Fruit fly (Drosophila melanogaster) whole organism, embryonic: ENCODE results near the gene CG6481.

Source experiments
- Abd-B ChIP-seq: fragments of 200-800 bp; sonication (Bioruptor generic); optimal IDR thresholded peaks from 2 replicates; lab custom pipeline; 2018; ENCODE audit warnings: missing biosample characterization, mild to moderate bottlenecking, missing genetic modification characterization, moderate library complexity
- Atf6 ChIP-seq: fragments of 200-800 bp; sonication (Bioruptor generic); IDR thresholded peaks from 2 replicates; pipeline ENCODE4 v1.3.6; 2022; ENCODE audit warnings: missing biosample characterization, missing genetic modification characterization
- C15 ChIP-seq: fragments of 200-800 bp; sonication (Bioruptor generic); IDR thresholded peaks from 3 replicates; pipeline ENCODE4 v1.3.6; 2022; ENCODE audit warnings: missing biosample characterization, missing genetic modification characterization
- CG10366 ChIP-seq: fragments of 200-800 bp; sonication (Bioruptor generic); IDR thresholded peaks from 2 replicates; pipeline ENCODE4 v1.3.6; 2022; ENCODE audit warnings: missing biosample characterization, missing genetic modification characterization
- CG12104 ChIP-seq: fragments of 200-800 bp; sonication (Bioruptor generic); optimal IDR thresholded peaks from 3 replicates; lab custom pipeline; 2016; ENCODE audit warnings: missing biosample characterization, missing genetic modification characterization
- CG12391 ChIP-seq: fragments of 200-800 bp; sonication (Bioruptor generic); optimal IDR thresholded peaks from 3 replicates; lab custom pipeline; 2018; ENCODE audit warnings: missing biosample characterization, mild to moderate bottlenecking, missing genetic modification characterization, moderate library complexity
- CG12942 ChIP-seq: fragments of 200-800 bp; sonication (Bioruptor generic); optimal IDR thresholded peaks from 3 replicates; lab custom pipeline; 2016; ENCODE audit warnings: missing biosample characterization, missing genetic modification characterization
- CG13287 ChIP-seq: fragments of 200-800 bp; sonication (Bioruptor generic); IDR thresholded peaks from 2 replicates; pipeline ENCODE4 v1.3.6; 2022; ENCODE audit warnings: missing biosample characterization, missing genetic modification characterization; ENCODE audit not compliant: partially characterized antibody
- CG13424 ChIP-seq: fragments of 200-800 bp; sonication (Bioruptor generic); optimal IDR thresholded peaks from 2 replicates; lab custom pipeline; 2019; ENCODE audit warnings: missing biosample characterization, mild to moderate bottlenecking, missing genetic modification characterization, moderate library complexity
- CG14014 ChIP-seq: fragments of 200-800 bp; sonication (Bioruptor generic); IDR thresholded peaks from 2 replicates; pipeline ENCODE4 v1.3.6; 2022; ENCODE audit warnings: missing biosample characterization, missing genetic modification characterization
- CG15269 ChIP-seq: fragments of 200-800 bp; sonication (Bioruptor generic); optimal IDR thresholded peaks from 2 replicates; lab custom pipeline; 2018; ENCODE audit warnings: missing biosample characterization, mild to moderate bottlenecking, missing genetic modification characterization, moderate library complexity
- CG15514 ChIP-seq: fragments of 200-800 bp; sonication (Bioruptor generic); optimal IDR thresholded peaks from 3 replicates; lab custom pipeline; 2017; ENCODE audit warnings: missing biosample characterization, missing genetic modification characterization, mild to moderate bottlenecking, moderate library complexity, missing genetic modification reagents
- CG1602 ChIP-seq: fragments of 200-800 bp; sonication (Bioruptor generic); optimal IDR thresholded peaks from 3 replicates; lab custom pipeline; 2016; ENCODE audit warnings: missing biosample characterization, missing genetic modification characterization
- CG17912 ChIP-seq: fragments of 200-800 bp; sonication (Bioruptor generic); optimal IDR thresholded peaks from 2 replicates; lab custom pipeline; 2018; ENCODE audit warnings: missing biosample characterization, mild to moderate bottlenecking, missing genetic modification characterization
- CG2678 ChIP-seq: fragments of 200-800 bp; sonication (Bioruptor generic); optimal IDR thresholded peaks from 3 replicates; lab custom pipeline; 2019; ENCODE audit warnings: missing biosample characterization, mild to moderate bottlenecking, missing genetic modification characterization, moderate library complexity
- CG2889 ChIP-seq: fragments of 200-800 bp; sonication (Bioruptor generic); IDR thresholded peaks from 3 replicates; pipeline ENCODE4 v1.3.6; 2022; ENCODE audit warnings: missing biosample characterization, missing genetic modification characterization
- CG31388 ChIP-seq: fragments of 200-800 bp; sonication (Bioruptor generic); optimal IDR thresholded peaks from 2 replicates; lab custom pipeline; 2016; ENCODE audit warnings: missing biosample characterization, missing genetic modification characterization
- CG3163 ChIP-seq: fragments of 200-800 bp; sonication (Bioruptor generic); optimal IDR thresholded peaks from 3 replicates; lab custom pipeline; 2016; ENCODE audit warnings: missing biosample characterization, missing genetic modification characterization
- CG33213 ChIP-seq: fragments of 200-800 bp; sonication (Bioruptor generic); optimal IDR thresholded peaks from 3 replicates; lab custom pipeline; 2016; ENCODE audit warnings: missing biosample characterization, missing genetic modification characterization
- CG34224 ChIP-seq: fragments of 200-800 bp; sonication (Bioruptor generic); IDR thresholded peaks from 3 replicates; pipeline ENCODE4 v1.3.6; 2022; ENCODE audit warnings: missing biosample characterization, missing genetic modification characterization; ENCODE audit not compliant: partially characterized antibody
- CG3995 ChIP-seq: fragments of 200-800 bp; sonication (Bioruptor generic); optimal IDR thresholded peaks from 3 replicates; lab custom pipeline; 2016; ENCODE audit warnings: missing biosample characterization, missing genetic modification characterization
- CG42726 ChIP-seq: fragments of 200-800 bp; sonication (Bioruptor generic); IDR thresholded peaks from 2 replicates; pipeline ENCODE4 v1.3.6; 2022; ENCODE audit warnings: missing biosample characterization, missing genetic modification characterization; ENCODE audit not compliant: partially characterized antibody
- CG8924 ChIP-seq: fragments of 200-800 bp; optimal IDR thresholded peaks from 3 replicates; lab custom pipeline; 2019; ENCODE audit warnings: missing biosample characterization, mild to moderate bottlenecking, missing genetic modification characterization, moderate library complexity
- CoRest ChIP-seq: fragments of 200-800 bp; sonication (Bioruptor generic); optimal IDR thresholded peaks from 3 replicates; lab custom pipeline; 2018; ENCODE audit warnings: missing biosample characterization, mild to moderate bottlenecking, missing genetic modification characterization, moderate library complexity
- Elba2 ChIP-seq: fragments of 200-800 bp; sonication (Bioruptor generic); optimal IDR thresholded peaks from 3 replicates; lab custom pipeline; 2016; ENCODE audit warnings: missing biosample characterization, missing genetic modification characterization
- Ets97D ChIP-seq: fragments of 200-800 bp; sonication (Bioruptor generic); optimal IDR thresholded peaks from 3 replicates; lab custom pipeline; 2016; ENCODE audit warnings: missing biosample characterization, missing genetic modification characterization
- Fer3 ChIP-seq: fragments of 200-800 bp; sonication (Bioruptor generic); optimal IDR thresholded peaks from 2 replicates; lab custom pipeline; 2018; ENCODE audit warnings: missing biosample characterization, mild to moderate bottlenecking, missing genetic modification characterization, moderate library complexity
- Hr51 ChIP-seq, 2 experiments: fragments of 200-800 bp; sonication (Bioruptor generic); optimal IDR thresholded peaks; 2 replicates in 1 of 2; 3 replicates in 1 of 2; lab custom pipeline; 2016 to 2018; ENCODE audit warnings: missing biosample characterization in 2 of 2, missing genetic modification characterization in 2 of 2, mild to moderate bottlenecking in 1 of 2, moderate library complexity in 1 of 2
- Opbp ChIP-seq: fragments of 200-800 bp; sonication (Bioruptor generic); IDR thresholded peaks from 3 replicates; pipeline ENCODE4 v1.3.6; 2022; ENCODE audit warnings: missing biosample characterization, missing genetic modification characterization; ENCODE audit not compliant: partially characterized antibody
- Rfx ChIP-seq: fragments of 200-800 bp; sonication (Bioruptor generic); IDR thresholded peaks from 2 replicates; pipeline ENCODE4 v1.3.6; 2022; ENCODE audit warnings: missing biosample characterization, missing genetic modification characterization
- Sox100B ChIP-seq: fragments of 200-800 bp; sonication (Bioruptor generic); optimal IDR thresholded peaks from 3 replicates; lab custom pipeline; 2018; ENCODE audit warnings: missing biosample characterization, mild to moderate bottlenecking, missing genetic modification characterization
- Vsx1 ChIP-seq: fragments of 200-800 bp; sonication (Bioruptor generic); optimal IDR thresholded peaks from 2 replicates; lab custom pipeline; 2017; ENCODE audit warnings: missing biosample characterization, mild to moderate bottlenecking, missing genetic modification characterization, missing genetic modification reagents
- YL-1 ChIP-seq: fragments of 200-800 bp; sonication (Bioruptor generic); optimal IDR thresholded peaks from 3 replicates; lab custom pipeline; 2017; ENCODE audit warnings: missing biosample characterization, mild to moderate bottlenecking, missing genetic modification characterization
- bowl ChIP-seq: fragments of 200-800 bp; sonication (Bioruptor generic); IDR thresholded peaks from 2 replicates; pipeline ENCODE4 v1.3.6; 2022; ENCODE audit warnings: missing biosample characterization, missing genetic modification characterization
- ci ChIP-seq: fragments of 200-800 bp; sonication (Bioruptor generic); IDR thresholded peaks from 3 replicates; pipeline ENCODE4 v1.3.6; 2022; ENCODE audit warnings: missing biosample characterization, missing genetic modification characterization
- croc ChIP-seq: fragments of 200-800 bp; sonication (Bioruptor generic); conservative IDR thresholded peaks from 3 replicates; pipeline ENCODE4 v1.3.6; 2022; ENCODE audit warnings: missing biosample characterization, missing genetic modification characterization
- danr ChIP-seq: fragments of 200-800 bp; sonication (Bioruptor generic); IDR thresholded peaks from 2 replicates; pipeline ENCODE4 v1.3.6; 2022; ENCODE audit warnings: missing biosample characterization, missing genetic modification characterization
- emc ChIP-seq: fragments of 200-800 bp; sonication (Bioruptor generic); optimal IDR thresholded peaks from 2 replicates; lab custom pipeline; 2016; ENCODE audit warnings: missing biosample characterization, missing genetic modification characterization
- fd96Cb ChIP-seq: fragments of 200-800 bp; sonication (Bioruptor generic); optimal IDR thresholded peaks from 2 replicates; lab custom pipeline; 2018; ENCODE audit warnings: missing biosample characterization, mild to moderate bottlenecking, missing genetic modification characterization, moderate library complexity
- ken ChIP-seq: fragments of 200-800 bp; sonication (Bioruptor generic); IDR thresholded peaks from 3 replicates; pipeline ENCODE4 v1.3.6; 2022; ENCODE audit warnings: missing biosample characterization, missing genetic modification characterization
- lab ChIP-seq: fragments of 200-800 bp; sonication (Bioruptor generic); optimal IDR thresholded peaks from 3 replicates; lab custom pipeline; 2017; ENCODE audit warnings: missing biosample characterization, missing genetic modification characterization, mild to moderate bottlenecking, moderate library complexity, missing genetic modification reagents
- lmd ChIP-seq: fragments of 200-800 bp; sonication (Bioruptor generic); IDR thresholded peaks from 2 replicates; pipeline ENCODE4 v1.3.6; 2022; ENCODE audit warnings: missing biosample characterization, missing genetic modification characterization
- org-1 ChIP-seq: fragments of 200-800 bp; sonication (Bioruptor generic); optimal IDR thresholded peaks from 2 replicates; lab custom pipeline; 2017; ENCODE audit warnings: missing biosample characterization, missing genetic modification characterization
- sens ChIP-seq: fragments of 200-800 bp; sonication (Bioruptor generic); peaks from one replicate; lab custom pipeline; 2016; ENCODE audit warnings: missing biosample characterization, missing genetic modification characterization
- sqz ChIP-seq: fragments of 200-800 bp; sonication (Bioruptor generic); optimal IDR thresholded peaks from 3 replicates; lab custom pipeline; 2018; ENCODE audit warnings: missing biosample characterization, mild to moderate bottlenecking, missing genetic modification characterization
- trem ChIP-seq: fragments of 200-800 bp; optimal IDR thresholded peaks from 3 replicates; lab custom pipeline; 2019; ENCODE audit warnings: missing biosample characterization, mild to moderate bottlenecking, missing genetic modification characterization, moderate library complexity
- ttk ChIP-seq: fragments of 200-800 bp; sonication (Bioruptor generic); IDR thresholded peaks from 2 replicates; pipeline ENCODE4 v2.1.2; 2022; ENCODE audit warnings: missing biosample characterization, missing genetic modification characterization
- wor ChIP-seq: fragments of 200-800 bp; sonication (Bioruptor generic); IDR thresholded peaks from 2 replicates; pipeline ENCODE4 v1.3.6; 2022; ENCODE audit warnings: missing biosample characterization, missing genetic modification characterization
- yki ChIP-seq: fragments of >200 bp; optimal IDR thresholded peaks from 3 replicates; lab custom pipeline; 2018

Gene CG6481

DNA sequence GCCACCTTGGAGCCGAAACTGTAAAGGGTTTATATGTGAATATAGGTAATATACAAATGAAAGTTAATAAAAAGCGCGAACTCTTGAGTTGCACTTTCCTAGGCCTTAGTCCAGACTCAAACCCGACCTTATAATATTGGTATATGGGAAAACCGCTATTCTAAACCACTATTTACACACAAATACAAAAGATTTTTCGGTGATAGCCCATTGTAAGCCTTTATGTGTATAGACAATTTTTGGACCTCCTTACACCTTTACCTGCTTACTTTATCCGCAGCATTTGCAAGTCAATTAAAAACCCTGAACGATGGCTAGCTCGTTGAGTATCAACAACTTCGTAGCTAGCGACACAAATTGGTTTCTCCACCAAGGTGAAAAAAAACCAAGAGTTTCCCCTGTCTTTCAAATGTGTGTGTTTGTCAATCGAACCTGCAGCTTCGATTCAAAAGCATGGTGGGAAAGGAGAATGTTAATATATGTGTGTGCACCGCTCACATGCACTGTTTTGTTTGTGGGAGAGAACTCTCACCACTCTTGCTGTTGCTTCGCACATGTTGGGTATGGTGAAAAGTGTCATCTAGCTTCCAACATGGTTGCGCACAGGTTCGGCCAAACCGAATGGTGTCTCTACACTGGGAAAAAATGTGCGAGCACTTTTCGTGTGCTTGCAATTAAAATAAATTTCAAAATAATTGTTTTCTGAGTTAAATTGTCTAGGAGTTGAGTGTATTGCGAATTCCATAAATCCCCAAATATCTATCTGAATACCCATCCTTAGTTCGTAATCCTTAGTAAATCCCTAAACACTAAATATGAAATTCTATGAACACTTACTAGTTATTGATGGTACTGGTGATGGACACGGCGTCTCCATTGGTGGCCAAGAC is 15.4 kb downstream of the CG6481 start (continued):
- peak; percentile 52 for TF ChIP-seq CG12942 (GFP tag; lab: Kevin White, UChicago)
- peak; percentile 55 for TF ChIP-seq Sox100B (GFP tag; lab: Kevin White, UChicago)
- no peak for TF ChIP-seq C15 (GFP tag; lab: Robert Waterston, UW)
- TF ChIP-seq trem, result peak; percentile 39
- TF ChIP-seq Elba2 (GFP tag; lab: Kevin White, UChicago), result no peak
- TF ChIP-seq ken, result peak; percentile 77
- TF ChIP-seq CG1602 (GFP tag; lab: Kevin White, UChicago), result peak; percentile 69
- TF ChIP-seq YL-1 (GFP tag; lab: Kevin White, UChicago), result no peak
- peak; percentile 65 for TF ChIP-seq CG12104 (GFP tag; lab: Kevin White, UChicago)
- peak; percentile 71 for TF ChIP-seq org-1 (GFP tag; lab: Kevin White, UChicago)
- no peak for TF ChIP-seq CG3995 (GFP tag; lab: Kevin White, UChicago)
- TF ChIP-seq CG15514 (GFP tag; lab: Kevin White, UChicago), result peak; percentile 74
- peak; percentile 46 for TF ChIP-seq CoRest (tag; lab: Kevin White, UChicago)
- TF ChIP-seq CG12391 (tag; lab: Kevin White, UChicago), result peak; percentile 78
- TF ChIP-seq lab (GFP tag; lab: Kevin White, UChicago), result peak; percentile 87
- TF ChIP-seq ttk, result peak; percentile 68
- peak; percentile 67 for TF ChIP-seq Fer3 (tag; lab: Kevin White, UChicago)
- no peak for TF ChIP-seq Opbp (GFP tag; lab: Robert Waterston, UW)
- no peak for TF ChIP-seq sqz
- 0 out of 3 replicates have a peak, but pooled peaks have one; percentile 40 for TF ChIP-seq CG2889 (GFP tag; lab: Robert Waterston, UW)
- TF ChIP-seq CG42726, result no peak
- peak; percentile 96 for TF ChIP-seq sens (GFP tag; lab: Kevin White, UChicago)
- TF ChIP-seq CG15269 (tag; lab: Kevin White, UChicago), result peak; percentile 65
- peak; percentile 78 for TF ChIP-seq CG2678 (tag; lab: Kevin White, UChicago)
- TF ChIP-seq CG3163 (GFP tag; lab: Kevin White, UChicago), result peak; percentile 43
- TF ChIP-seq bowl, result peak; percentile 48; the same call in 1 of the 2 replicates
- peak; percentile 19 for TF ChIP-seq emc
- TF ChIP-seq croc (GFP tag; lab: Robert Waterston, UW), result peak; percentile 51; the same call in 2 of the 3 replicates
- TF ChIP-seq Atf6 (GFP tag; lab: Robert Waterston, UW), result peak; percentile 88
- peak; percentile 84 for TF ChIP-seq CG33213
- no peak for TF ChIP-seq CG13287 (GFP tag; lab: Robert Waterston, UW)
- TF ChIP-seq danr (GFP tag; lab: Robert Waterston, UW), result peak; percentile 10; the same call in 1 of the 2 replicates
- peak; percentile 53 for TF ChIP-seq CG13424
- peak; percentile 27 to 78 for TF ChIP-seq Hr51 (GFP tag; optimal IDR thresholded peaks at IDR 0.05; lab: Kevin White, UChicago)
- TF ChIP-seq CG31388, result no peak
- TF ChIP-seq CG8924 (tag; lab: Kevin White, UChicago), result peak; percentile 64
- no peak for TF ChIP-seq yki (lab: Kevin White, UChicago)
- peak; percentile 72 for TF ChIP-seq fd96Cb (tag; lab: Kevin White, UChicago)
- TF ChIP-seq wor, result peak; percentile 53
- peak; percentile 76 for TF ChIP-seq CG14014 (GFP tag; lab: Robert Waterston, UW)
- TF ChIP-seq CG34224 (GFP tag; lab: Robert Waterston, UW), result no peak
- TF ChIP-seq Vsx1 (GFP tag; lab: Kevin White, UChicago), result peak; percentile 35
- peak; percentile 74 for TF ChIP-seq CG10366 (GFP tag; lab: Robert Waterston, UW)
- peak; percentile 71 for TF ChIP-seq lmd (GFP tag; lab: Robert Waterston, UW)
- TF ChIP-seq CG17912, result no peak
- TF ChIP-seq Ets97D (GFP tag; lab: Kevin White, UChicago), result peak; percentile 50
- peak; percentile 83 for TF ChIP-seq Rfx (GFP tag; lab: Robert Waterston, UW)
- TF ChIP-seq Abd-B, result peak; percentile 23
- peak; percentile 96 for TF ChIP-seq ci
